Fruit fly (Drosophila melanogaster): Measurements from ENCODE around the gene Act88F.

Act88F gene

DNA sequence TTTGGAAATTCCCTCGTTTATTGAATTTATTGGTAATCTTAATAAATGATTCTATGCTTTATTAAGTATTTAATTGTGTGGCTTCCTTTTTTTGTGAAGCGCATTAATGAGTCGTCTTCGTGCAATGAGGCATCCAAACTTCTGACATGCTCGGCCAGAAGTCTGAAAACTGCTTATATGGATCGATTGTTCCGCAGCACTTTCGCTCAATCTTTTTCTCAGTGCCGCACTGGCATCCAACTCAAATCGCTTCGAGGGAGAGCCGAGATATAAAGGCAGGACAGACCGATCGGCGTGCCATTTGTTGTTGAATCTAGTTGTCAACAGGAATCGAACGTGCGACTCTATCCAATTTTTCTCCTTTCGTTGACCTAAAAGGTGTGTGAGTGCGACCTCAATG is at the start of gene Act88F:
TSS of gene Act88F (plus strand) at position 301 of the 400 bp plus-strand sequence.
- no peak for TF ChIP-seq CG17385 (GFP tag; optimal IDR thresholded peaks at IDR 0.05)
- no peak for TF ChIP-seq Ada2b (GFP tag; IDR thresholded peaks at IDR 0.05)
- TF ChIP-seq CG15696 (tag; optimal IDR thresholded peaks at IDR 0.05), result no peak
- no peak for TF ChIP-seq Mad (GFP tag; optimal IDR thresholded peaks at IDR 0.05)
- TF ChIP-seq gro (GFP tag; optimal IDR thresholded peaks at IDR 0.05), result no peak
- TF ChIP-seq pzg (GFP tag; optimal IDR thresholded peaks at IDR 0.05), result no peak
- TF ChIP-seq toy (GFP tag; IDR thresholded peaks at IDR 0.05), result no peak
- no peak for TF ChIP-seq CG11398 (GFP tag; optimal IDR thresholded peaks at IDR 0.05)

DNA sequence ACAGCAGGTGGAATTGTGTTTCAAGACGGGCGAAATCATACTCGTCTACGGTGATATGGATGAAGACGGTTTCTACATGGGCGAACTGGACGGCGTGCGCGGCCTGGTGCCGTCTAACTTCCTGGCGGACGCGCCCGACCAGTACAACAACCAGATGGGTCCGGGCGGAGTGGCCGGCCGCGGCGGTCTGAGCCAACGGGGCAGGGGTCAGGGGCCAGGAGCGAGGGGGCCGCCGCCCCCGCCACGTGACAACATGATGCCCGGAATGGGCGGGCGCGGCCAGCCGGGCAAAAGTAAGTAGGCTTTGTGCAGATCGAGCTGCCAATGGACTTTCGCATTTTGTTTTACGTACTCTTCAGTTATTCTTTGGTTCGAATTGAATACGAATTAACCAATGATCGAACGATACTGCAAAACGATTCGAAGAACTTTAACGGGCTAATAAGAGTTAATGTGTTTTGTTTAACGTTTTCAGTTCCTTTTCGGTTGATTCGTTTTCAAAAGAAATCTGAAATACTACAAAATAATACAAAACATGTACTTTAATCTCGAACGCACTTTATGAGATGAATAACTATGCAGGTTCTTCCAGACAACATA is 46.5 kb upstream of the Act88F start:
- TF ChIP-seq chif (GFP tag; optimal IDR thresholded peaks at IDR 0.05) (no peak), Sox100B (GFP tag; optimal IDR thresholded peaks at IDR 0.05) (no peak), NFAT (GFP tag; IDR thresholded peaks at IDR 0.05) (no peak), nerfin-1 (tag; optimal IDR thresholded peaks at IDR 0.05) (no peak), Mad (GFP tag; optimal IDR thresholded peaks at IDR 0.05) (no peak), tgo (GFP tag; IDR thresholded peaks at IDR 0.05) (no peak), Hr39 (optimal IDR thresholded peaks at IDR 0.05) (peak; percentile 86), ewg (GFP tag; optimal IDR thresholded peaks at IDR 0.05) (no peak), dan (GFP tag; IDR thresholded peaks at IDR 0.05) (0 out of 2 replicates have a peak, but pooled peaks have one; percentile 22), CG32772 (GFP tag; IDR thresholded peaks at IDR 0.05) (no peak), grau (tag; optimal IDR thresholded peaks at IDR 0.05) (no peak), CG5245 (GFP tag; optimal IDR thresholded peaks at IDR 0.05) (no peak), ro (GFP tag; IDR thresholded peaks at IDR 0.05) (0 out of 2 replicates have a peak, but pooled peaks have one; percentile 8), zf30C (GFP tag; optimal IDR thresholded peaks at IDR 0.05) (no peak), CG16815 (GFP tag; optimal IDR thresholded peaks at IDR 0.05) (no peak), CG8944 (GFP tag; optimal IDR thresholded peaks at IDR 0.05) (no peak), lilli (GFP tag; optimal IDR thresholded peaks at IDR 0.05) (no peak), Atf-2 (GFP tag; optimal IDR thresholded peaks at IDR 0.05) (no peak), sim (GFP tag; IDR thresholded peaks at IDR 0.05) (no peak), CG8281 (tag; optimal IDR thresholded peaks at IDR 0.05) (no peak)

dm6 chr3R:15402654-15403053 is 37.1 kb upstream of the Act88F start:
- 0 out of 2 replicates have a peak, but pooled peaks have one; percentile 28 for TF ChIP-seq Ada2b (GFP tag; IDR thresholded peaks at IDR 0.05)
- TF ChIP-seq vfl (GFP tag; optimal IDR thresholded peaks at IDR 0.05), result no peak
- TF ChIP-seq otp (GFP tag; IDR thresholded peaks at IDR 0.05), result no peak
- TF ChIP-seq BtbVII (GFP tag; optimal IDR thresholded peaks at IDR 0.05), result peak; percentile 61
- TF ChIP-seq HLH4C (GFP tag; IDR thresholded peaks at IDR 0.05; ENCODE audit: partially characterized antibody), result no peak
- no peak for TF ChIP-seq CG14667 (GFP tag; IDR thresholded peaks at IDR 0.05)
- TF ChIP-seq CG17612 (GFP tag; IDR thresholded peaks at IDR 0.05), result no peak
- TF ChIP-seq CG10147 (GFP tag; optimal IDR thresholded peaks at IDR 0.05), result peak; percentile 16
- no peak for TF ChIP-seq fu2 (GFP tag; optimal IDR thresholded peaks at IDR 0.05)
- no peak for TF ChIP-seq fd102C (GFP tag; optimal IDR thresholded peaks at IDR 0.05)
- TF ChIP-seq Oli (tag; optimal IDR thresholded peaks at IDR 0.05), result no peak
- peak; percentile 53 for TF ChIP-seq CG10543 (GFP tag; optimal IDR thresholded peaks at IDR 0.05)
- no peak for TF ChIP-seq Vsx1 (GFP tag; optimal IDR thresholded peaks at IDR 0.05)
- TF ChIP-seq Sin3A (optimal IDR thresholded peaks at IDR 0.05), result no peak
- TF ChIP-seq gcm2 (GFP tag; optimal IDR thresholded peaks at IDR 0.05), result no peak
- TF ChIP-seq CG10565 (GFP tag; optimal IDR thresholded peaks at IDR 0.05), result no peak
- TF ChIP-seq Oaz (GFP tag; IDR thresholded peaks at IDR 0.05), result no peak
- peak; percentile 22 for TF ChIP-seq HHEX (GFP tag; optimal IDR thresholded peaks at IDR 0.05)
- TF ChIP-seq CG16779 (GFP tag; IDR thresholded peaks at IDR 0.05), result no peak
- no peak for TF ChIP-seq CG11504 (tag; optimal IDR thresholded peaks at IDR 0.05)
- no peak for TF ChIP-seq CG14441 (GFP tag; IDR thresholded peaks at IDR 0.05)
- no peak for TF ChIP-seq nerfin-1 (tag; optimal IDR thresholded peaks at IDR 0.05)
- TF ChIP-seq gsb (GFP tag; IDR thresholded peaks at IDR 0.05), result no peak
- no peak for TF ChIP-seq salm (tag; optimal IDR thresholded peaks at IDR 0.05)
- TF ChIP-seq Max (GFP tag; optimal IDR thresholded peaks at IDR 0.05), result no peak

Data from whole organism, embryonic.